Fruit fly (Drosophila melanogaster) whole organism, embryonic: Measurements from ENCODE around the gene Gr93a.

ENCODE experiments used
- B-H1 ChIP-seq: fragments of 200-800 bp; sonication (Bioruptor generic); IDR thresholded peaks from 3 replicates; pipeline ENCODE4 v1.3.6; 2022; ENCODE audit warnings: missing biosample characterization, missing genetic modification characterization
- B-H2 ChIP-seq: fragments of 200-800 bp; sonication (Bioruptor generic); optimal IDR thresholded peaks from 2 replicates; lab custom pipeline; 2018; ENCODE audit warnings: missing biosample characterization, mild to moderate bottlenecking, missing genetic modification characterization
- CG10267 ChIP-seq: fragments of 200-800 bp; sonication (Bioruptor generic); optimal IDR thresholded peaks from 2 replicates; lab custom pipeline; 2018; ENCODE audit warnings: missing biosample characterization, mild to moderate bottlenecking, missing genetic modification characterization, moderate library complexity
- CG11560 ChIP-seq: fragments of 200-800 bp; sonication (Bioruptor generic); IDR thresholded peaks from 3 replicates; pipeline ENCODE4 v1.3.6; 2022; ENCODE audit warnings: missing biosample characterization, missing genetic modification characterization
- CG13123 ChIP-seq: fragments of 200-800 bp; sonication (Bioruptor generic); optimal IDR thresholded peaks from 2 replicates; lab custom pipeline; 2016; ENCODE audit warnings: missing biosample characterization, missing genetic modification characterization
- CG13287 ChIP-seq: fragments of 200-800 bp; sonication (Bioruptor generic); IDR thresholded peaks from 2 replicates; pipeline ENCODE4 v1.3.6; 2022; ENCODE audit warnings: missing biosample characterization, missing genetic modification characterization; ENCODE audit not compliant: partially characterized antibody
- CG14667 ChIP-seq: fragments of 200-800 bp; sonication (Bioruptor generic); IDR thresholded peaks from 2 replicates; pipeline ENCODE4 v1.3.6; 2022; ENCODE audit warnings: missing biosample characterization, missing genetic modification characterization
- CG1602 ChIP-seq: fragments of 200-800 bp; sonication (Bioruptor generic); optimal IDR thresholded peaks from 3 replicates; lab custom pipeline; 2016; ENCODE audit warnings: missing biosample characterization, missing genetic modification characterization
- CG16815 ChIP-seq: fragments of 200-800 bp; sonication (Bioruptor generic); optimal IDR thresholded peaks from 3 replicates; lab custom pipeline; 2017; ENCODE audit warnings: missing biosample characterization, mild to moderate bottlenecking, missing genetic modification characterization
- CG17186 ChIP-seq: fragments of 200-800 bp; sonication (Bioruptor generic); optimal IDR thresholded peaks from 3 replicates; lab custom pipeline; 2017; ENCODE audit warnings: missing biosample characterization, missing genetic modification reagents, missing genetic modification characterization
- CG17829 ChIP-seq: fragments of 200-800 bp; optimal IDR thresholded peaks from 2 replicates; lab custom pipeline; 2019; ENCODE audit warnings: missing biosample characterization, mild to moderate bottlenecking, missing genetic modification characterization, moderate library complexity
- CG18262 ChIP-seq: fragments of 200-800 bp; optimal IDR thresholded peaks from 3 replicates; lab custom pipeline; 2019; ENCODE audit warnings: missing biosample characterization, mild to moderate bottlenecking, missing genetic modification characterization, moderate library complexity
- CG1832 ChIP-seq: fragments of 200-800 bp; sonication (Bioruptor generic); optimal IDR thresholded peaks from 2 replicates; lab custom pipeline; 2017; ENCODE audit warnings: missing biosample characterization, mild to moderate bottlenecking, missing genetic modification characterization, inconsistent platforms
- CG2129 ChIP-seq: fragments of 200-800 bp; sonication (Bioruptor generic); IDR thresholded peaks from 2 replicates; pipeline ENCODE4 v1.3.6; 2022; ENCODE audit warnings: missing biosample characterization, missing genetic modification characterization; ENCODE audit not compliant: partially characterized antibody
- CG2712 ChIP-seq: fragments of 200-800 bp; optimal IDR thresholded peaks from 3 replicates; lab custom pipeline; 2019; ENCODE audit warnings: missing biosample characterization, mild to moderate bottlenecking, missing genetic modification characterization, moderate library complexity
- CG31441 ChIP-seq: fragments of 200-800 bp; sonication (Bioruptor generic); IDR thresholded peaks from 2 replicates; pipeline ENCODE4 v1.3.6; 2022; ENCODE audit warnings: missing biosample characterization, missing genetic modification characterization
- CG34224 ChIP-seq: fragments of 200-800 bp; sonication (Bioruptor generic); IDR thresholded peaks from 3 replicates; pipeline ENCODE4 v1.3.6; 2022; ENCODE audit warnings: missing biosample characterization, missing genetic modification characterization; ENCODE audit not compliant: partially characterized antibody
- CG4282 ChIP-seq: fragments of 200-800 bp; sonication (Bioruptor generic); optimal IDR thresholded peaks from 2 replicates; lab custom pipeline; 2016; ENCODE audit warnings: missing biosample characterization, missing genetic modification characterization
- CG4360 ChIP-seq: fragments of 200-800 bp; sonication (Bioruptor generic); IDR thresholded peaks from 2 replicates; pipeline ENCODE4 v1.3.6; 2022; ENCODE audit warnings: missing biosample characterization, missing genetic modification characterization
- CG5245 ChIP-seq: fragments of 200-800 bp; sonication (Bioruptor generic); optimal IDR thresholded peaks from 3 replicates; lab custom pipeline; 2016; ENCODE audit warnings: missing biosample characterization, missing genetic modification characterization
- CG5953 ChIP-seq: fragments of 200-800 bp; sonication (Bioruptor generic); IDR thresholded peaks from 2 replicates; pipeline ENCODE4 v1.3.6; 2022; ENCODE audit warnings: missing biosample characterization, missing genetic modification characterization
- CG6272 ChIP-seq: fragments of 200-800 bp; sonication (Bioruptor generic); IDR thresholded peaks from 2 replicates; pipeline ENCODE4 v1.3.6; 2022; ENCODE audit warnings: missing biosample characterization, missing genetic modification characterization
- CG8765 ChIP-seq: fragments of 200-800 bp; sonication (Bioruptor generic); IDR thresholded peaks from 2 replicates; pipeline ENCODE4 v1.3.6; 2022; ENCODE audit warnings: missing biosample characterization, missing genetic modification characterization
- CG9215 ChIP-seq: fragments of 200-800 bp; sonication (Bioruptor generic); IDR thresholded peaks from 2 replicates; pipeline ENCODE4 v1.3.6; 2022; ENCODE audit warnings: missing biosample characterization, missing genetic modification characterization
- CHES-1-like ChIP-seq: fragments of 200-800 bp; sonication (Bioruptor generic); optimal IDR thresholded peaks from 2 replicates; lab custom pipeline; 2016; ENCODE audit warnings: missing biosample characterization, missing genetic modification characterization
- CTCF ChIP-seq: fragments of 200-800 bp; sonication (Bioruptor generic); optimal IDR thresholded peaks from 2 replicates; lab custom pipeline; 2017; ENCODE audit warnings: missing biosample characterization, mild to moderate bottlenecking, missing genetic modification characterization, moderate library complexity
- Chrac-16 ChIP-seq: fragments of 200-800 bp; sonication (Bioruptor generic); optimal IDR thresholded peaks from 3 replicates; lab custom pipeline; 2016; ENCODE audit warnings: missing biosample characterization, missing genetic modification characterization
- E2f1 ChIP-seq: fragments of 200-800 bp; sonication (Bioruptor generic); IDR thresholded peaks from 2 replicates; pipeline ENCODE4 v1.3.6; 2022; ENCODE audit warnings: missing biosample characterization, missing genetic modification characterization
- GATAe ChIP-seq: fragments of 200-800 bp; sonication (Bioruptor generic); conservative IDR thresholded peaks from 2 replicates; pipeline ENCODE4 v1.3.6; 2022; ENCODE audit warnings: missing biosample characterization, missing genetic modification characterization
- NC2β ChIP-seq: fragments of 200-800 bp; sonication (Bioruptor generic); optimal IDR thresholded peaks from 2 replicates; lab custom pipeline; 2016; ENCODE audit warnings: missing biosample characterization, missing genetic modification characterization
- NFAT ChIP-seq: fragments of 200-800 bp; sonication (Bioruptor generic); IDR thresholded peaks from 2 replicates; pipeline ENCODE4 v1.3.6; 2022; ENCODE audit warnings: missing biosample characterization, missing genetic modification characterization
- Nf-YC ChIP-seq: fragments of 200-800 bp; optimal IDR thresholded peaks from 3 replicates; lab custom pipeline; 2019; ENCODE audit warnings: missing biosample characterization, mild to moderate bottlenecking, missing genetic modification characterization, moderate library complexity
- Rx ChIP-seq: fragments of 200-800 bp; sonication (Bioruptor generic); IDR thresholded peaks from 2 replicates; pipeline ENCODE4 v1.3.6; 2022; ENCODE audit warnings: missing biosample characterization, missing genetic modification characterization
- Side ChIP-seq: fragments of 200-800 bp; sonication (Bioruptor generic); optimal IDR thresholded peaks from 2 replicates; lab custom pipeline; 2016; ENCODE audit warnings: missing biosample characterization, missing genetic modification characterization
- Ssrp ChIP-seq: fragments of 200-800 bp; sonication (Bioruptor generic); optimal IDR thresholded peaks from 2 replicates; lab custom pipeline; 2018; ENCODE audit warnings: missing biosample characterization, mild to moderate bottlenecking, missing genetic modification characterization, moderate library complexity
- Tbp ChIP-seq: fragments of >200 bp; optimal IDR thresholded peaks from 2 replicates; lab custom pipeline; 2018; ENCODE audit warnings: missing biosample characterization, missing genetic modification characterization
- Xbp1 ChIP-seq: fragments of 200-800 bp; sonication (Bioruptor generic); optimal IDR thresholded peaks from 3 replicates; lab custom pipeline; 2016; ENCODE audit warnings: missing biosample characterization, mild to moderate bottlenecking, missing genetic modification characterization
- ac ChIP-seq: fragments of 200-800 bp; sonication (Bioruptor generic); optimal IDR thresholded peaks from 3 replicates; lab custom pipeline; 2017; ENCODE audit warnings: missing biosample characterization, mild to moderate bottlenecking, missing genetic modification characterization
- ase ChIP-seq: fragments of 200-800 bp; sonication (Bioruptor generic); IDR thresholded peaks from 3 replicates; pipeline ENCODE4 v1.3.6; 2022; ENCODE audit warnings: missing biosample characterization, missing genetic modification characterization
- chif ChIP-seq, 2 experiments: fragments of 200-800 bp; sonication (Bioruptor generic); optimal IDR thresholded peaks; 3 replicates each; lab custom pipeline; 2016; ENCODE audit warnings: missing biosample characterization in 2 of 2, missing genetic modification characterization in 2 of 2
- danr ChIP-seq: fragments of 200-800 bp; sonication (Bioruptor generic); IDR thresholded peaks from 2 replicates; pipeline ENCODE4 v1.3.6; 2022; ENCODE audit warnings: missing biosample characterization, missing genetic modification characterization
- esg ChIP-seq: fragments of 200-800 bp; sonication (Bioruptor generic); conservative IDR thresholded peaks from 2 replicates; pipeline ENCODE4 v1.3.6; 2022; ENCODE audit warnings: missing biosample characterization, missing genetic modification characterization
- hb ChIP-seq: fragments of 200-800 bp; sonication (Bioruptor generic); IDR thresholded peaks from 3 replicates; pipeline ENCODE4 v1.3.6; 2022; ENCODE audit warnings: missing biosample characterization, missing genetic modification characterization; ENCODE audit not compliant: partially characterized antibody
- ind ChIP-seq: fragments of 200-800 bp; sonication (Bioruptor generic); optimal IDR thresholded peaks from 3 replicates; lab custom pipeline; 2016; ENCODE audit warnings: missing biosample characterization, missing genetic modification characterization
- kah ChIP-seq: fragments of 200-800 bp; sonication (Bioruptor generic); optimal IDR thresholded peaks from 2 replicates; lab custom pipeline; 2018; ENCODE audit warnings: missing biosample characterization, mild to moderate bottlenecking, missing genetic modification characterization
- knrl ChIP-seq: fragments of 200-800 bp; sonication (Bioruptor generic); IDR thresholded peaks from 3 replicates; pipeline ENCODE4 v1.3.6; 2022; ENCODE audit warnings: missing biosample characterization, missing genetic modification characterization; ENCODE audit not compliant: partially characterized antibody
- mirr ChIP-seq: fragments of 200-800 bp; sonication (Bioruptor generic); optimal IDR thresholded peaks from 3 replicates; lab custom pipeline; 2018; ENCODE audit warnings: missing biosample characterization, mild to moderate bottlenecking, missing genetic modification characterization
- nmo ChIP-seq: fragments of 200-800 bp; sonication (Bioruptor generic); optimal IDR thresholded peaks from 2 replicates; lab custom pipeline; 2018; ENCODE audit warnings: missing biosample characterization, mild to moderate bottlenecking, missing genetic modification characterization, moderate library complexity
- sima ChIP-seq: fragments of 200-800 bp; sonication (Bioruptor generic); optimal IDR thresholded peaks from 2 replicates; lab custom pipeline; 2016; ENCODE audit warnings: missing biosample characterization, missing genetic modification characterization
- toy ChIP-seq: fragments of 200-800 bp; sonication (Bioruptor generic); IDR thresholded peaks from 2 replicates; pipeline ENCODE4 v1.3.6; 2022; ENCODE audit warnings: missing biosample characterization, missing genetic modification characterization
- ttk ChIP-seq: fragments of 200-800 bp; sonication (Bioruptor generic); IDR thresholded peaks from 2 replicates; pipeline ENCODE4 v2.1.2; 2022; ENCODE audit warnings: missing biosample characterization, missing genetic modification characterization
- vvl ChIP-seq: fragments of 200-800 bp; sonication (Bioruptor generic); IDR thresholded peaks from 2 replicates; pipeline ENCODE4 v1.3.6; 2022; ENCODE audit warnings: missing biosample characterization, missing genetic modification characterization
- yki ChIP-seq: fragments of >200 bp; optimal IDR thresholded peaks from 3 replicates; lab custom pipeline; 2018

Gr93a gene

DNA sequence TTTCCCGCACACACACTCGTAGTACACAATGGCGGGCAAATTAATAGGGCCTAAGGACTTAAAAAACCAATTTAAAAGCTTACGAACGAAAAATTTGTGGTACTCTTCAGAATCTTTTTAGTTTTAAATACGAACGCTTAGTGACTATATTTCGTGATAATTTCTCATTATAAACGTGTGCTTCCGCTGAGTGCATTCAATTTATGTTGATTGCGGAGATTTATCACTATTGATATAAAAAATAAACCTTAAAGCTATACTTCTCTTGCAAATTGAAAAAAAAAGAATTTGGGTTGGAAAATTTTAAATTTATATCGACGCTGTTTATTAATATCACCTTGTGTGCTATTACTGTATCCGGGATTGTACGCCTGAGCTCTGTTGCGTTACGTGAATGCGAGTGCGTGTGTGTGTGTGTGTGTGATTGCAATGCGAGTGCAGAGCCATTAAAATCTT lies 16.7 kb downstream of the Gr93a start (continued):
- peak; percentile 32; the same call in 1 of the 2 replicates for TF ChIP-seq CG14667
- TF ChIP-seq CG2712 (tag; lab: Kevin White, UChicago): peak; percentile 86
- TF ChIP-seq Nf-YC (tag; lab: Kevin White, UChicago): peak; percentile 43
- TF ChIP-seq toy (GFP tag; lab: Robert Waterston, UW): no peak
- TF ChIP-seq CG18262 (tag; lab: Kevin White, UChicago): peak; percentile 91
- TF ChIP-seq CHES-1-like (GFP tag; lab: Kevin White, UChicago): peak; percentile 44
- TF ChIP-seq kah: peak; percentile 28
- TF ChIP-seq CG31441 (GFP tag; lab: Robert Waterston, UW): peak; percentile 81
- no peak for TF ChIP-seq mirr (GFP tag; lab: Kevin White, UChicago)
- TF ChIP-seq Chrac-16 (GFP tag; lab: Kevin White, UChicago): peak; percentile 54
- peak; percentile 53 for TF ChIP-seq ac
- peak; percentile 46 for TF ChIP-seq CG5245 (GFP tag; lab: Kevin White, UChicago)
- peak; percentile 87 for TF ChIP-seq nmo
- no peak for TF ChIP-seq CG1832 (GFP tag; lab: Kevin White, UChicago)
- peak; percentile 78 for TF ChIP-seq CG17829 (tag; lab: Kevin White, UChicago)
- TF ChIP-seq ase: 0 out of 3 replicates have a peak, but pooled peaks have one; percentile 26
- no peak for TF ChIP-seq CG11560 (tag; lab: Robert Waterston, UW)
- TF ChIP-seq CTCF (GFP tag; lab: Kevin White, UChicago): peak; percentile 37
- no peak for TF ChIP-seq danr (GFP tag; lab: Robert Waterston, UW)
- TF ChIP-seq CG34224 (GFP tag; lab: Robert Waterston, UW): no peak
- TF ChIP-seq B-H1: no peak
- TF ChIP-seq ind (GFP tag; lab: Kevin White, UChicago): peak; percentile 45
- TF ChIP-seq CG5953 (GFP tag; lab: Robert Waterston, UW): no peak
- TF ChIP-seq E2f1 (GFP tag; lab: Robert Waterston, UW): peak; percentile 56
- no peak for TF ChIP-seq CG6272 (GFP tag; lab: Robert Waterston, UW)
- TF ChIP-seq Tbp (GFP tag; lab: Kevin White, UChicago): no peak
- TF ChIP-seq Side (GFP tag; lab: Kevin White, UChicago): peak; percentile 56
- TF ChIP-seq CG9215: no peak
- no peak for TF ChIP-seq vvl (GFP tag; lab: Robert Waterston, UW)
- TF ChIP-seq CG10267 (tag; lab: Kevin White, UChicago): peak; percentile 77
- TF ChIP-seq CG13123 (GFP tag; lab: Kevin White, UChicago): peak; percentile 28
- 0 out of 2 replicates have a peak, but pooled peaks have one; percentile 19 for TF ChIP-seq CG4360 (GFP tag; lab: Robert Waterston, UW)
- TF ChIP-seq NC2β (GFP tag; lab: Kevin White, UChicago): peak; percentile 66
- TF ChIP-seq NFAT (GFP tag; lab: Robert Waterston, UW): no peak
- TF ChIP-seq Ssrp (tag; lab: Kevin White, UChicago): peak; percentile 73
- TF ChIP-seq yki: peak; percentile 46
- TF ChIP-seq hb (GFP tag; lab: Robert Waterston, UW): no peak
- TF ChIP-seq knrl (GFP tag; lab: Robert Waterston, UW): no peak
- no peak for TF ChIP-seq Rx (GFP tag; lab: Robert Waterston, UW)
- TF ChIP-seq CG2129 (GFP tag; lab: Robert Waterston, UW): no peak
- TF ChIP-seq ttk (GFP tag; lab: Robert Waterston, UW): 0 out of 2 replicates have a peak, but pooled peaks have one; percentile 56
- TF ChIP-seq sima (GFP tag; lab: Kevin White, UChicago): no peak
- no peak for TF ChIP-seq CG13287 (GFP tag; lab: Robert Waterston, UW)
- TF ChIP-seq CG4282 (GFP tag; lab: Kevin White, UChicago): no peak
- TF ChIP-seq esg: 0 out of 2 replicates have a peak, but pooled peaks have one; percentile 9
- no peak for TF ChIP-seq CG17186
- TF ChIP-seq CG1602 (GFP tag; lab: Kevin White, UChicago): peak; percentile 71
- TF ChIP-seq Xbp1 (GFP tag; lab: Kevin White, UChicago): peak; percentile 67
- no peak for TF ChIP-seq B-H2 (GFP tag; lab: Kevin White, UChicago)
- TF ChIP-seq CG16815 (GFP tag; lab: Kevin White, UChicago): peak; percentile 63
- TF ChIP-seq GATAe (GFP tag; lab: Robert Waterston, UW): no peak
- TF ChIP-seq CG8765: no peak
- TF ChIP-seq chif (GFP tag; optimal IDR thresholded peaks at IDR 0.05; lab: Kevin White, UChicago): peak; percentile 60 to 68
